Worm (Caenorhabditis elegans): ENCODE measurements around the gene nrfl-1.

DNA sequence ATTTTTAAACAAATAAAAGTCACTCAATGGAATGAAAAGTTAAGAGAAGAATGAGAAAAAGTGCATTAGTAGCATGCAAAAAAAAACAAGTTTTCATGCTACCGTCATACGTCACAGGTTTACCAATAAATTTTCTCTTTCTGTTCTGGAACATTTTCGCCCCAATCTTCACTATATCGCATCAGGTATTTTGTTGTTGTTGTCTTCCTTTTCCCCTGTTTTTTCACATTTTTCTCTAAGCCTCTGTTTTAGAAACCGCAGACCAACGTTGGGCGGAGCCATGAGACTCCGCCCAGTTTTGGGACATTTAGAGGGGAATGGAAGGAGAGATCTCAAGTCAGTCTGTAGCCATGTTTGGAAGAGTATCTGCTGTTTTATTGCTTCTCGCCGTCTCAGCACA is 30.6 kb upstream of the nrfl-1 start, which contains the start of gene msa-1:
- TF ChIP-seq ztf-29 (GFP tag; IDR thresholded peaks at IDR 0.05) (no peak), ref-1 (GFP tag; conservative IDR thresholded peaks at IDR 0.05) (no peak), med-1 (GFP tag; optimal IDR thresholded peaks at IDR 0.05; ENCODE audit: insufficient read depth) (no peak), flt-1 (GFP tag; IDR thresholded peaks at IDR 0.05) (no peak), cog-1 (tag; optimal IDR thresholded peaks at IDR 0.05) (no peak)

All from whole organism, midembryonic.